Worm (Caenorhabditis elegans): ENCODE measurements around the gene T21C12.4.

T21C12.4 gene

ce11 chrIII:10505943-10506698 is 51.7 kb downstream of the T21C12.4 start (continued):
- TF ChIP-seq mes-2 (tag; optimal IDR thresholded peaks at IDR 0.05; ENCODE audit: poor library complexity, severe bottlenecking) (peak; percentile 13), unc-62 (GFP tag; optimal IDR thresholded peaks at IDR 0.05 in 1 of 2) (no peak), unc-62 (tag; optimal IDR thresholded peaks at IDR 0.05) (no peak), snpc-4 (tag; optimal IDR thresholded peaks at IDR 0.05) (no peak), F37D6.2 (tag; optimal IDR thresholded peaks at IDR 0.05) (no peak), Y75B8A.6 (GFP tag; IDR thresholded peaks at IDR 0.05) (no peak), rbr-2 (tag; optimal IDR thresholded peaks at IDR 0.05) (no peak), T26A8.4 (GFP tag; IDR thresholded peaks at IDR 0.05) (no peak), ces-1 (GFP tag; optimal IDR thresholded peaks at IDR 0.05) (no peak), egl-27 (tag; optimal IDR thresholded peaks at IDR 0.05) (no peak), lin-15B (tag; optimal IDR thresholded peaks at IDR 0.05) (no peak), Y105C5A.15 (GFP tag; IDR thresholded peaks at IDR 0.05) (no peak), madf-9 (GFP tag; conservative IDR thresholded peaks at IDR 0.05) (no peak), ztf-7 (tag; optimal IDR thresholded peaks at IDR 0.05) (no peak), ZK337.2 (GFP tag; IDR thresholded peaks at IDR 0.05) (no peak), skn-1 (tag; optimal IDR thresholded peaks at IDR 0.05) (no peak), hlh-11 (tag; optimal IDR thresholded peaks at IDR 0.05) (no peak), ZK546.5 (tag; optimal IDR thresholded peaks at IDR 0.05) (no peak), lin-29 (GFP tag; IDR thresholded peaks at IDR 0.05) (no peak), nhr-42 (GFP tag; IDR thresholded peaks at IDR 0.05) (no peak), ctbp-1 (GFP tag; IDR thresholded peaks at IDR 0.05) (0 out of 2 replicates have a peak, but pooled peaks have one; percentile 28), arid-1 (GFP tag; conservative IDR thresholded peaks at IDR 0.05) (0 out of 2 replicates have a peak, but pooled peaks have one; percentile 28), zfp-2 (tag; optimal IDR thresholded peaks at IDR 0.05) (no peak), ama-1 (optimal IDR thresholded peaks at IDR 0.05) (peak; percentile 56), F26F4.8 (GFP tag; conservative IDR thresholded peaks at IDR 0.05) (no peak), fkh-10 (GFP tag; optimal IDR thresholded peaks at IDR 0.05) (no peak), dmd-8 (GFP tag; IDR thresholded peaks at IDR 0.05) (no peak; the same call in 1 of the 2 replicates), lir-3 (tag; optimal IDR thresholded peaks at IDR 0.05) (no peak), unc-39 (tag; optimal IDR thresholded peaks at IDR 0.05) (no peak), ceh-28 (tag; optimal IDR thresholded peaks at IDR 0.05) (no peak), mdl-1 (tag; optimal IDR thresholded peaks at IDR 0.05) (no peak), nhr-48 (tag; optimal IDR thresholded peaks at IDR 0.05) (no peak), sdz-12 (GFP tag; optimal IDR thresholded peaks at IDR 0.05) (no peak), snpc-1.2 (GFP tag; IDR thresholded peaks at IDR 0.05) (peak; percentile 57), ceh-82 (tag; optimal IDR thresholded peaks at IDR 0.05) (no peak), pha-4 (GFP tag; IDR thresholded peaks at IDR 0.05) (no peak; the same call in 1 of the 2 replicates), pha-4 (tag; optimal IDR thresholded peaks at IDR 0.05) (no peak), nhr-77 (tag; optimal IDR thresholded peaks at IDR 0.05) (no peak), lin-39 (tag; optimal IDR thresholded peaks at IDR 0.05) (no peak), ztf-11 (tag; optimal IDR thresholded peaks at IDR 0.05) (no peak), nhr-237 (tag; optimal IDR thresholded peaks at IDR 0.05) (no peak), jun-1 (tag; optimal IDR thresholded peaks at IDR 0.05) (no peak), nhr-111 (GFP tag; optimal IDR thresholded peaks at IDR 0.05) (no peak), unc-130 (GFP tag; optimal IDR thresholded peaks at IDR 0.05) (peak; percentile 83), tag-97 (GFP tag; IDR thresholded peaks at IDR 0.05) (no peak), nhr-76 (tag; optimal IDR thresholded peaks at IDR 0.05) (no peak), tra-1 (GFP tag; IDR thresholded peaks at IDR 0.05) (no peak; the same call in 1 of the 2 replicates), lsy-2 (tag; optimal IDR thresholded peaks at IDR 0.05) (no peak), spr-1 (tag; optimal IDR thresholded peaks at IDR 0.05) (no peak), T20F7.1 (GFP tag; optimal IDR thresholded peaks at IDR 0.05) (no peak), lin-13 (GFP tag; optimal IDR thresholded peaks at IDR 0.05) (no peak), nhr-25 (tag; optimal IDR thresholded peaks at IDR 0.05; ENCODE audit: borderline replicate concordance, insufficient read depth) (no peak)
